Worm (Caenorhabditis elegans) whole organism, L2 larva: ENCODE data around the gene F07C6.6.

Experiments
- R02D3.7 ChIP-seq: fragments of 150-350 bp; optimal IDR thresholded peaks from 2 replicates; lab custom pipeline; 2014; ENCODE audit warnings: missing biosample characterization, missing genetic modification characterization
- blmp-1 ChIP-seq: sonication (generic microtip); optimal IDR thresholded peaks from 2 replicates; lab custom pipeline; 2017; ENCODE audit warnings: missing genetic modification characterization, mild to moderate bottlenecking, missing compliant biosample characterization, antibody characterized with exemption, moderate library complexity; ENCODE audit not compliant: insufficient read depth
- ceh-16 ChIP-seq: fragments of 150-350 bp; optimal IDR thresholded peaks from 2 replicates; lab custom pipeline; 2014; ENCODE audit warnings: missing biosample characterization, missing genetic modification characterization
- lin-13 ChIP-seq: fragments of 150-350 bp; optimal IDR thresholded peaks from 2 replicates; lab custom pipeline; 2014; ENCODE audit warnings: missing biosample characterization, missing genetic modification reagents, missing genetic modification characterization
- mdl-1 ChIP-seq, 2 experiments: fragments of 150-350 bp in 1 of 2; sonication (generic microtip) in 1 of 2; optimal IDR thresholded peaks; 2 replicates each; lab custom pipeline; 2017; ENCODE audit warnings: missing biosample characterization in 2 of 2, missing genetic modification characterization in 2 of 2
- nhr-10 ChIP-seq: sonication (generic microtip); optimal IDR thresholded peaks from 2 replicates; lab custom pipeline; 2017; ENCODE audit warnings: missing biosample characterization, missing genetic modification characterization
- nhr-129 ChIP-seq: fragments of 150-350 bp; optimal IDR thresholded peaks from 2 replicates; lab custom pipeline; 2014; ENCODE audit warnings: missing biosample characterization, missing genetic modification characterization

DNA sequence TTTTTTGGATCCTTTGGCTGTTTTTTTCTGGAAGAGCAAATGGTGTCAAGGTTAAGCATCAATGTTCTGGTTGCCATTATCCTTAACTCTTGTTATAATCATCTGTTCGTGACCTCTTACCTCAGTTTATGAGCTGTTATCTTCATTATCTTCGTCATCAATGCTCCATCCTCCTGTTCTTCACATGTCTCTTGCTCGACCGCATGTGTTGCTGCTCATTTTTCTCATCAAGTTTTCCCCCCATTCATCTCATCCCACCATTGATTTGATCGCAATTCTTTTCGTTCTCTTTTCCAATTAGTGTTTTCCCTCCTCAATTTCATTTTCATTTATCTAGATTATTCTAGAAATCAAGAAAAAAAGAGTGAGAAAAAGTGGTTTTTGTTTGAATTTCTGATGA is 24.9 kb downstream of the F07C6.6 start:
- TF ChIP-seq nhr-10 (tag; lab: Kevin White, UChicago) (no peak), blmp-1 (tag; lab: Kevin White, UChicago) (no peak), nhr-129 (no peak), lin-13 (no peak), R02D3.7 (tag; lab: Kevin White, UChicago) (no peak), mdl-1 (tag; optimal IDR thresholded peaks at IDR 0.05; lab: Kevin White, UChicago) (no peak), ceh-16 (no peak)
